Fruit fly (Drosophila melanogaster): ENCODE results near the gene CG43774.

CG43774 gene

dm6 chr2L:4008353-4008752 lies at the start of gene CG43774:
Gene CG43774, plus strand, starts transcription at chr2L:4008653.
- TF ChIP-seq lab (GFP tag; optimal IDR thresholded peaks at IDR 0.05) (peak; percentile 29), Deaf1 (tag; optimal IDR thresholded peaks at IDR 0.05) (no peak)

dm6 chr2L:3968325-3968724 lies 40.1 kb upstream of the CG43774 start:
- TF ChIP-seq Mrtf (GFP tag; IDR thresholded peaks at IDR 0.05) (no peak), CG3407 (GFP tag; optimal IDR thresholded peaks at IDR 0.05) (no peak), org-1 (GFP tag; optimal IDR thresholded peaks at IDR 0.05) (no peak), trem (tag; optimal IDR thresholded peaks at IDR 0.05) (no peak), CG8359 (GFP tag; optimal IDR thresholded peaks at IDR 0.05; ENCODE audit: borderline replicate concordance) (no peak), CG10565 (GFP tag; optimal IDR thresholded peaks at IDR 0.05) (no peak), CG6791 (GFP tag; IDR thresholded peaks at IDR 0.05; ENCODE audit: partially characterized antibody) (0 out of 3 replicates have a peak, but pooled peaks have one; percentile 6), CG6654 (GFP tag; optimal IDR thresholded peaks at IDR 0.05) (peak; percentile 95), knrl (GFP tag; IDR thresholded peaks at IDR 0.05; ENCODE audit: partially characterized antibody) (peak; percentile 26; the same call in 1 of the 3 replicates), YL-1 (GFP tag; optimal IDR thresholded peaks at IDR 0.05) (no peak), Jarid2 (GFP tag; optimal IDR thresholded peaks at IDR 0.05) (no peak), Abd-B (GFP tag; optimal IDR thresholded peaks at IDR 0.05) (peak; percentile 40), slp2 (GFP tag; optimal IDR thresholded peaks at IDR 0.05) (no peak), CG9817 (tag; optimal IDR thresholded peaks at IDR 0.05) (no peak), CG6175 (GFP tag; IDR thresholded peaks at IDR 0.05) (no peak), cad (GFP tag; optimal IDR thresholded peaks at IDR 0.05) (peak; percentile 88), pfk (GFP tag; optimal IDR thresholded peaks at IDR 0.05) (no peak), Xrp1 (GFP tag; IDR thresholded peaks at IDR 0.05) (no peak), Fer2 (tag; optimal IDR thresholded peaks at IDR 0.05) (no peak)

dm6 chr2L:3991638-3992037 lies 16.8 kb upstream of the CG43774 start, which contains the start of gene fred:
Gene fred, minus strand, starts transcription at chr2L:3991713.
- TF ChIP-seq CHES-1-like (GFP tag; optimal IDR thresholded peaks at IDR 0.05) (no peak), Deaf1 (tag; optimal IDR thresholded peaks at IDR 0.05) (peak; percentile 95), chinmo (GFP tag; IDR thresholded peaks at IDR 0.05; ENCODE audit: partially characterized antibody) (0 out of 4 replicates have a peak, but pooled peaks have one; percentile 11), ewg (GFP tag; optimal IDR thresholded peaks at IDR 0.05) (peak; percentile 62), CG11504 (tag; optimal IDR thresholded peaks at IDR 0.05) (peak; percentile 96), CG3163 (GFP tag; optimal IDR thresholded peaks at IDR 0.05) (peak; percentile 43), CG7987 (GFP tag; optimal IDR thresholded peaks at IDR 0.05) (no peak), CG5180 (GFP tag; optimal IDR thresholded peaks at IDR 0.05) (peak; percentile 42), Trl (optimal IDR thresholded peaks at IDR 0.05) (peak; percentile 32 to 34), Trl (GFP tag; optimal IDR thresholded peaks at IDR 0.05) (no peak), scrt (GFP tag; optimal IDR thresholded peaks at IDR 0.05) (peak; percentile 1), Med (GFP tag) (no peak), sna (GFP tag; IDR thresholded peaks at IDR 0.05; ENCODE audit: partially characterized antibody) (no peak)

- TF ChIP-seq E2f1 (GFP tag; IDR thresholded peaks at IDR 0.05) (no peak), az2 (GFP tag; optimal IDR thresholded peaks at IDR 0.05) (no peak)
Measured at dm6 chr2L:3999718-4000117, 8.7 kb upstream of the CG43774 start, which contains the start of gene CG43797. Gene CG43797, plus strand, starts transcription at chr2L:4000018.
